Fruit fly (Drosophila melanogaster): Measurements from ENCODE around the gene twin.

twin gene

DNA sequence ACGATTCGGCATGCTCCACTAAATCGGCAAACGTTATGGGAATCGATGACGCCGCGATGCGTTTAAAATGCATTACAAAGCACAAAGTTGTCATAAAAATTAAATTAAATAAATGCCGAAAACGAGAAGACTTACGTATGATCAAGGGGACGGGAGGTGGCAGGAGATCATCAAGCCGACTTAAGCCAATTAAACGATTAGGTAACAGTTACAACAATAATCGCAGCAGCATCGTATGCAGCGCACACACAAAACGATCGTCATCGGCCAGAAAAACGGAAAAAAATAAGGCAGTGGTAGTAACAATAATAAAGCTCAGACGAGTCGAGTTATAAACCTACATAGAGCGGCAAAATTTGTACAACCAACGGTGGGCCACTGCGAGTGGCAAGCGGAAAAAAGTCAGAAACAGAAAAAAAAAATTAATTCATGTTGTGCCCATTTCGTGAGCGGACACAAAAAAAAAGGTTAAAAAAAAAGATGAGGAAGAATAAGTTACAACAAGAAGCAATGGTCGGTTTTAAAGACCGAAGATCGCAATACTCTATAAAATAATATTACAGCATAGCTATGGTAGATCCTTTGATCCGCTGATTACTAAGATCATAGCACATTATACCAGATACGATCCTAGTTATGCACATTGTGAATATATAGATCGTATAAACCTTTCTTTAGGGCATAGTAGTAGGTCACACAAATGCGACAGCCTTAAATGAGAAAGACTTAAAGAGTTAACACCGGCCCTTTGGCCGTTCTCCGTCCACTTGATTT, 15.2 kb downstream of the twin start (continued):
- TF ChIP-seq CG32532 (GFP tag; IDR thresholded peaks at IDR 0.05) (no peak), chif (GFP tag; optimal IDR thresholded peaks at IDR 0.05) (peak; percentile 12 to 39), Nf-YB (GFP tag; optimal IDR thresholded peaks at IDR 0.05) (no peak), exex (tag; optimal IDR thresholded peaks at IDR 0.05) (no peak), repo (GFP tag; optimal IDR thresholded peaks at IDR 0.05) (no peak), fd3F (GFP tag; optimal IDR thresholded peaks at IDR 0.05) (no peak), B-H2 (GFP tag; optimal IDR thresholded peaks at IDR 0.05) (no peak), dmrt99B (tag; optimal IDR thresholded peaks at IDR 0.05) (peak; percentile 85), tll (GFP tag; optimal IDR thresholded peaks at IDR 0.05) (no peak), chm (GFP tag; IDR thresholded peaks at IDR 0.05) (no peak), CG17612 (GFP tag; IDR thresholded peaks at IDR 0.05) (no peak), Fer1 (GFP tag; optimal IDR thresholded peaks at IDR 0.05) (no peak), mld (GFP tag; IDR thresholded peaks at IDR 0.05; ENCODE audit: partially characterized antibody) (no peak), pzg (GFP tag; optimal IDR thresholded peaks at IDR 0.05) (no peak), caup (GFP tag; optimal IDR thresholded peaks at IDR 0.05; ENCODE audit: severe bottlenecking) (no peak), CG11695 (GFP tag; IDR thresholded peaks at IDR 0.05) (peak; percentile 43; the same call in 1 of the 3 replicates), CG8944 (GFP tag; optimal IDR thresholded peaks at IDR 0.05) (no peak), CG9437 (GFP tag; optimal IDR thresholded peaks at IDR 0.05) (peak; percentile 23), Myb (GFP tag; optimal IDR thresholded peaks at IDR 0.05) (no peak), Dip3 (GFP tag; optimal IDR thresholded peaks at IDR 0.05) (no peak), trem (tag; optimal IDR thresholded peaks at IDR 0.05) (no peak), Vsx1 (GFP tag; optimal IDR thresholded peaks at IDR 0.05) (no peak), CG3281 (GFP tag; optimal IDR thresholded peaks at IDR 0.05) (no peak), gce (GFP tag; IDR thresholded peaks at IDR 0.05) (peak; percentile 61; the same call in 1 of the 3 replicates), ac (GFP tag; optimal IDR thresholded peaks at IDR 0.05) (no peak), unpg (GFP tag; optimal IDR thresholded peaks at IDR 0.05) (peak; percentile 60), Doc3 (GFP tag; IDR thresholded peaks at IDR 0.05; ENCODE audit: partially characterized antibody) (no peak), CG14050 (GFP tag; IDR thresholded peaks at IDR 0.05) (peak; percentile 49; the same call in 2 of the 3 replicates), CG5245 (GFP tag; optimal IDR thresholded peaks at IDR 0.05) (peak; percentile 41), stc (GFP tag; IDR thresholded peaks at IDR 0.05) (0 out of 2 replicates have a peak, but pooled peaks have one; percentile 21), nmo (GFP tag; optimal IDR thresholded peaks at IDR 0.05) (peak; percentile 64), esg (GFP tag; conservative IDR thresholded peaks at IDR 0.05) (peak; percentile 47), CG2889 (GFP tag; IDR thresholded peaks at IDR 0.05) (no peak; the same call in 2 of the 3 replicates), CG3838 (GFP tag; optimal IDR thresholded peaks at IDR 0.05) (no peak), CG2678 (tag; optimal IDR thresholded peaks at IDR 0.05) (peak; percentile 65), Jarid2 (GFP tag; optimal IDR thresholded peaks at IDR 0.05) (no peak), corto (GFP tag; optimal IDR thresholded peaks at IDR 0.05) (no peak), scrt (GFP tag; optimal IDR thresholded peaks at IDR 0.05) (no peak), lola (GFP tag; optimal IDR thresholded peaks at IDR 0.05) (peak in 1 of 3 experiments; percentile 32), Drgx (GFP tag; IDR thresholded peaks at IDR 0.05) (no peak), CG6791 (GFP tag; IDR thresholded peaks at IDR 0.05; ENCODE audit: partially characterized antibody) (no peak), CG6854 (GFP tag; optimal IDR thresholded peaks at IDR 0.05) (no peak), Dfd (GFP tag; optimal IDR thresholded peaks at IDR 0.05) (no peak), bcd (GFP tag; optimal IDR thresholded peaks at IDR 0.05) (peak; percentile 34), CG4404 (GFP tag; IDR thresholded peaks at IDR 0.05) (no peak), salm (tag; optimal IDR thresholded peaks at IDR 0.05) (peak; percentile 23), tap (tag; optimal IDR thresholded peaks at IDR 0.05) (peak; percentile 72), fd102C (GFP tag; optimal IDR thresholded peaks at IDR 0.05) (no peak)
